Fruit fly (Drosophila melanogaster) whole organism, adult: ENCODE results near the gene CG10097.

ENCODE experiments used
- CG12768 ChIP-seq: fragments of 200-800 bp; sonication (Bioruptor generic); optimal IDR thresholded peaks from 2 replicates; lab custom pipeline; 2017; ENCODE audit warnings: missing biosample characterization, missing genetic modification characterization, mild to moderate bottlenecking, moderate library complexity, missing genetic modification reagents
- CG33017 ChIP-seq: fragments of 200-800 bp; sonication (Bioruptor generic); optimal IDR thresholded peaks from 2 replicates; lab custom pipeline; 2018; ENCODE audit warnings: missing biosample characterization, mild to moderate bottlenecking, missing genetic modification characterization, moderate library complexity
- Hr96 ChIP-seq: fragments of 200-800 bp; sonication (Bioruptor generic); optimal IDR thresholded peaks from 2 replicates; lab custom pipeline; 2016; ENCODE audit warnings: missing biosample characterization, missing genetic modification characterization
- kay ChIP-seq: fragments of 200-800 bp; sonication (Bioruptor generic); peaks from one replicate; lab custom pipeline; 2016; ENCODE audit warnings: missing biosample characterization, missing genetic modification characterization, borderline replicate concordance

- TF ChIP-seq CG12768 (no peak), kay (GFP tag; lab: Kevin White, UChicago) (no peak), CG33017 (tag; lab: Kevin White, UChicago) (no peak), Hr96 (no peak)
These were observed 11.5 kb downstream of the CG10097 start for dm6 chr3R:12384274-12384673.
